Worm (Caenorhabditis elegans) whole organism, L3 larva: ENCODE data around the gene lgc-17.

Experiments
- R02D3.7 ChIP-seq: fragments of 150-350 bp; optimal IDR thresholded peaks from 2 replicates; lab custom pipeline; 2014; ENCODE audit warnings: missing biosample characterization, missing genetic modification characterization
- ZK546.5 ChIP-seq: sonication (generic microtip); optimal IDR thresholded peaks from 2 replicates; lab custom pipeline; 2017; ENCODE audit warnings: missing biosample characterization, missing genetic modification characterization
- aly-2 ChIP-seq: fragments of 150-350 bp; optimal IDR thresholded peaks from 2 replicates; lab custom pipeline; 2014; ENCODE audit warnings: missing biosample characterization, missing genetic modification characterization
- ama-1 ChIP-seq: fragments of 150-350 bp; optimal IDR thresholded peaks from 2 replicates; lab custom pipeline; 2018
- ceh-16 ChIP-seq: sonication (generic microtip); optimal IDR thresholded peaks from 2 replicates; lab custom pipeline; 2017; ENCODE audit warnings: missing biosample characterization, missing genetic modification characterization
- ceh-28 ChIP-seq: fragments of 150-350 bp; optimal IDR thresholded peaks from 2 replicates; lab custom pipeline; 2014; ENCODE audit warnings: missing biosample characterization, missing genetic modification reagents, missing genetic modification characterization
- ceh-82 ChIP-seq: fragments of 150-350 bp; optimal IDR thresholded peaks from 2 replicates; lab custom pipeline; 2014; ENCODE audit warnings: missing biosample characterization, missing genetic modification characterization
- ceh-9 ChIP-seq: sonication (generic microtip); optimal IDR thresholded peaks from 2 replicates; lab custom pipeline; 2018; ENCODE audit warnings: missing biosample characterization, missing genetic modification characterization
- egl-5 ChIP-seq: fragments of 150-350 bp; optimal IDR thresholded peaks from 2 replicates; lab custom pipeline; 2017; ENCODE audit warnings: missing biosample characterization, missing genetic modification reagents, missing genetic modification characterization, inconsistent platforms
- elt-1 ChIP-seq: fragments of 150-350 bp; optimal IDR thresholded peaks from 2 replicates; lab custom pipeline; 2014; ENCODE audit warnings: missing biosample characterization, missing genetic modification characterization
- elt-2 ChIP-seq: sonication (generic microtip); optimal IDR thresholded peaks from 2 replicates; lab custom pipeline; 2016; ENCODE audit warnings: missing genetic modification reagents, mild to moderate bottlenecking, missing genetic modification characterization, missing compliant biosample characterization
- elt-3 ChIP-seq, 3 experiments: fragments of 150-350 bp in 1 of 3; sonication (generic microtip) in 2 of 3; optimal IDR thresholded peaks; 2 replicates in 2 of 3; 4 replicates in 1 of 3; lab custom pipeline; 2014 to 2017; ENCODE audit warnings: missing biosample characterization in 3 of 3, missing genetic modification characterization in 3 of 3
- eor-1 ChIP-seq, 2 experiments: fragments of 150-350 bp; optimal IDR thresholded peaks; 2 replicates each; lab custom pipeline; 2014 to 2018; ENCODE audit warnings: missing biosample characterization in 2 of 2, missing genetic modification characterization in 2 of 2
- fkh-10 ChIP-seq: sonication (generic microtip); optimal IDR thresholded peaks from 2 replicates; lab custom pipeline; 2017; ENCODE audit warnings: missing biosample characterization, missing genetic modification reagents, missing genetic modification characterization
- fkh-2 ChIP-seq: fragments of 150-350 bp; optimal IDR thresholded peaks from 2 replicates; lab custom pipeline; 2014; ENCODE audit warnings: missing biosample characterization, missing genetic modification reagents, missing genetic modification characterization
- lin-39 ChIP-seq: fragments of 150-350 bp; optimal IDR thresholded peaks from 2 replicates; lab custom pipeline; 2018; ENCODE audit warnings: missing biosample characterization, missing genetic modification reagents, missing genetic modification characterization
- mdl-1 ChIP-seq: fragments of 150-350 bp; optimal IDR thresholded peaks from 2 replicates; lab custom pipeline; 2014; ENCODE audit warnings: missing biosample characterization, missing genetic modification characterization
- nfya-1 ChIP-seq: sonication (generic microtip); optimal IDR thresholded peaks from 2 replicates; lab custom pipeline; 2017; ENCODE audit warnings: missing genetic modification characterization, mild to moderate bottlenecking, missing compliant biosample characterization, antibody characterized with exemption, moderate library complexity; ENCODE audit not compliant: insufficient read depth
- nhr-11 ChIP-seq: fragments of 150-350 bp; optimal IDR thresholded peaks from 2 replicates; lab custom pipeline; 2014; ENCODE audit warnings: missing biosample characterization, missing genetic modification characterization
- nhr-12 ChIP-seq: fragments of 150-350 bp; optimal IDR thresholded peaks from 2 replicates; lab custom pipeline; 2014; ENCODE audit warnings: missing biosample characterization, missing genetic modification characterization
- nhr-23 ChIP-seq: fragments of 150-350 bp; optimal IDR thresholded peaks from 2 replicates; lab custom pipeline; 2014; ENCODE audit warnings: missing biosample characterization, missing genetic modification reagents, missing genetic modification characterization
- nhr-28 ChIP-seq: fragments of 150-350 bp; optimal IDR thresholded peaks from 2 replicates; lab custom pipeline; 2014; ENCODE audit warnings: missing biosample characterization, missing genetic modification characterization
- nhr-67 ChIP-seq: fragments of 150-350 bp; optimal IDR thresholded peaks from 2 replicates; lab custom pipeline; 2014; ENCODE audit warnings: missing biosample characterization, missing genetic modification characterization
- nhr-77 ChIP-seq: fragments of 150-350 bp; optimal IDR thresholded peaks from 2 replicates; lab custom pipeline; 2014; ENCODE audit warnings: missing biosample characterization, missing genetic modification characterization
- pha-4 ChIP-seq: fragments of 150-350 bp; optimal IDR thresholded peaks from 2 replicates; lab custom pipeline; 2014; ENCODE audit warnings: missing biosample characterization, missing genetic modification reagents, missing genetic modification characterization
- pqm-1 ChIP-seq: fragments of 150-350 bp; optimal IDR thresholded peaks from 2 replicates; lab custom pipeline; 2017; ENCODE audit warnings: missing biosample characterization, missing genetic modification characterization, inconsistent platforms
- sea-2 ChIP-seq: fragments of 150-350 bp; sonication (generic microtip); optimal IDR thresholded peaks from 4 replicates; lab custom pipeline; 2014; ENCODE audit warnings: missing biosample characterization, missing genetic modification reagents, missing genetic modification characterization
- skn-1 ChIP-seq: fragments of 150-350 bp; optimal IDR thresholded peaks from 2 replicates; lab custom pipeline; 2014; ENCODE audit warnings: missing biosample characterization, missing genetic modification characterization
- tbx-2 ChIP-seq: sonication (generic microtip); optimal IDR thresholded peaks from 2 replicates; lab custom pipeline; 2016; ENCODE audit warnings: mild to moderate bottlenecking, missing genetic modification characterization, missing compliant biosample characterization
- unc-62 ChIP-seq: fragments of 150-350 bp; sonication (generic microtip); optimal IDR thresholded peaks from 4 replicates; lab custom pipeline; 2014; ENCODE audit warnings: missing biosample characterization, missing genetic modification reagents, missing genetic modification characterization
- ztf-11 ChIP-seq: fragments of 150-350 bp; optimal IDR thresholded peaks from 2 replicates; lab custom pipeline; 2014; ENCODE audit warnings: missing biosample characterization, missing genetic modification characterization
- ztf-4 ChIP-seq: fragments of 150-350 bp; optimal IDR thresholded peaks from 2 replicates; lab custom pipeline; 2014; ENCODE audit warnings: missing biosample characterization, missing genetic modification characterization

lgc-17 gene

ce11 chrX:12082813-12083212, 38.6 kb upstream of the lgc-17 start:
- no peak for TF ChIP-seq tbx-2
- TF ChIP-seq nfya-1 (tag; lab: Kevin White, UChicago): peak; percentile 25
- TF ChIP-seq nhr-28: no peak
- TF ChIP-seq eor-1 (tag; optimal IDR thresholded peaks at IDR 0.05; lab: Kevin White, UChicago): no peak
- TF ChIP-seq elt-3 (tag; optimal IDR thresholded peaks at IDR 0.05; lab: Kevin White, UChicago): no peak
- peak; percentile 78 for TF ChIP-seq fkh-10 (GFP tag; lab: Kevin White, UChicago)
- no peak for TF ChIP-seq egl-5
- TF ChIP-seq nhr-12 (tag; lab: Kevin White, UChicago): no peak

DNA sequence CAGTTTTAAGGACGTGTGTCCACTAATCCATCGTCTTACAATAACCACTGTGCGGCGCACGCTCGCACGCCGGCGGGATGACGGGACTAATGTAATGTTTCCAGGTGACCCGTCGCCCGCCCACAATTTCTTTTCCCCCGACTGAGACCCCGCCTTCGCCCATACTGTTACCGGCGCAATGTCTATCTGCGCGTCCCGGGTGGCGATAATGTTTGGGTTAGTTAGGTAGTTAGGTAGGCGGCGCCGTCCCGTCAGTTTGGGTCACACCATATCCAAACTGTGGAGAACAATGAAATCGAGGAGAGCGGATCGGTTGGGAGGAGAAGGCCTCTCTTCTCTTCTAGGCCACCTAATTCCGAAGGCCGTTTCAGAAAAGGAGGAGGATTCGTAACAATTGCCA, 35.1 kb upstream of the lgc-17 start:
- TF ChIP-seq ztf-11 (tag; lab: Kevin White, UChicago) (no peak), ztf-4 (tag; lab: Kevin White, UChicago) (no peak), nhr-11 (tag; lab: Kevin White, UChicago) (no peak), ceh-82 (tag; lab: Kevin White, UChicago) (no peak), fkh-2 (tag; lab: Kevin White, UChicago) (no peak), pqm-1 (no peak), aly-2 (tag; lab: Kevin White, UChicago) (no peak), mdl-1 (tag; lab: Kevin White, UChicago) (no peak), nhr-23 (tag; lab: Kevin White, UChicago) (no peak), ceh-16 (no peak), nfya-1 (tag; lab: Kevin White, UChicago) (no peak), skn-1 (tag; lab: Kevin White, UChicago) (no peak), ZK546.5 (tag; lab: Kevin White, UChicago) (no peak), ama-1 (lab: Kevin White, UChicago) (no peak)

- TF ChIP-seq skn-1 (tag; lab: Kevin White, UChicago): no peak
- no peak for TF ChIP-seq fkh-2 (tag; lab: Kevin White, UChicago)
- TF ChIP-seq ceh-9 (tag; lab: Kevin White, UChicago): no peak
- TF ChIP-seq R02D3.7 (tag; lab: Kevin White, UChicago): no peak
- TF ChIP-seq nhr-77 (tag; lab: Kevin White, UChicago): no peak
- TF ChIP-seq unc-62 (GFP tag; lab: Kevin White, UChicago): no peak
- no peak for TF ChIP-seq ZK546.5 (tag; lab: Kevin White, UChicago)
Measured at ce11 chrX:12092621-12093020, 28.8 kb upstream of the lgc-17 start.

- TF ChIP-seq elt-1 (no peak), tbx-2 (no peak), pha-4 (tag; lab: Kevin White, UChicago) (no peak), ceh-28 (tag; lab: Kevin White, UChicago) (no peak), nhr-11 (tag; lab: Kevin White, UChicago) (no peak), nhr-23 (tag; lab: Kevin White, UChicago) (no peak), ceh-82 (tag; lab: Kevin White, UChicago) (no peak), elt-2 (tag; lab: Kevin White, UChicago) (no peak), lin-39 (no peak)
Measured at ce11 chrX:12093043-12093442, 28.3 kb upstream of the lgc-17 start, which contains the start of gene W03G11.4. TSS of gene W03G11.4 (minus strand) at chrX:12093143.

ce11 chrX:12093992-12094391, 27.4 kb upstream of the lgc-17 start:
- no peak for TF ChIP-seq nhr-28
- TF ChIP-seq ztf-4 (tag; lab: Kevin White, UChicago): no peak
- no peak for TF ChIP-seq nhr-23 (tag; lab: Kevin White, UChicago)
- no peak for TF ChIP-seq nhr-67 (tag; lab: Kevin White, UChicago)
- no peak for TF ChIP-seq sea-2 (GFP tag; lab: Kevin White, UChicago)
- TF ChIP-seq fkh-10 (GFP tag; lab: Kevin White, UChicago): no peak
- TF ChIP-seq pqm-1: no peak
- TF ChIP-seq unc-62 (GFP tag; lab: Kevin White, UChicago): no peak
- TF ChIP-seq lin-39: no peak
- no peak for TF ChIP-seq pha-4 (tag; lab: Kevin White, UChicago)

- TF ChIP-seq pqm-1 (peak; percentile 11), nhr-28 (no peak)
Measured at ce11 chrX:12095200-12095599, 26.2 kb upstream of the lgc-17 start.
